Fruit fly (Drosophila melanogaster): ENCODE data around the gene MRG15.

The MRG15 gene

DNA sequence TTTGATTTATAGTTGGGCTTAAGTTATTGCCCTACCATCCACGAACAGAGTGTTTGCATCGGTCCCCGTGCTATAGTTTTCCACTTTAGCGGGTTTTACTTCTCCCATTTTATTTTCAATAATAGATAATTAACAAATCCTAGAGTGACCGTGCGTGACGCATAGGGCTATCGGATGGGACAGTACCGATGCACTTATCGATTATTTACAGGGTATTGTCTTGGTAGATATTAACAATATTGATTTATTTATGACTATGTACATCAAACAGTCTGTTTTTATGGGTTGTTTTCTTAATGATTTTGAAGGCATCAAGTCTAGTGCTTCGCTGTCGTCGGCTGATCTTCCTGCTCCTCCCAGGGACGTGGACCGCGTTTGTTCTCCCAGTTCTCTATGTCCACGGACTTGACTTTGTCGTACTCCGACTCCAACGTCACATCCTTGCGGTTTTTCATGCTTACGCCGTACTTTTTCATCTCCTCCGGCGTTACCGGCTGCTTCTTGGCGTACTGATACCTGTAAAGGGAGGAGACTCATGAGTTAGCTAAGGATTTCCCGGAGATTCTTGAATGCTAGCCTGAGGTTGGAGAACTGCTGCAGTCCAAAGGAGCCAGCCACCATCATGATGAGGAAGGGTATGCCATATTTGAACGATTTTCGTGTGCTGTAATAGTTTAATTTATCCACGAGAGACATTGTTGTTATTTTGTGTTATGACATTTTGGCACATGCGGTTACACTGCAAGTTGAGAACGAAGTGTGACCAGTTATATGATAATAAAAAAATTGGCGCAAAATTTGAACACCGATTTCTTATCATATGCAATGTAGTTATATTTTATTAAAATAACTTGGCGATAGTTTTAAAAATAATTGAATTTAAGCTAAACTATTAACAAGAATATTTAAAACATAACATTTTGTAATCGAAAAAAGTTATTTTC, at the start of gene MRG15, which contains the start of gene Tm1:
MRG15 (minus strand) TSS at position 184 of the 944 bp plus-strand sequence.
Tm1 (plus strand) TSS at position 295 of the 944 bp plus-strand sequence.
- TF ChIP-seq bab1 (GFP tag; optimal IDR thresholded peaks at IDR 0.05) = no peak
- TF ChIP-seq CG11617 (GFP tag; optimal IDR thresholded peaks at IDR 0.05) = peak; percentile 7
- no peak for TF ChIP-seq CG33017 (tag; optimal IDR thresholded peaks at IDR 0.05)
- no peak for TF ChIP-seq toe (GFP tag; optimal IDR thresholded peaks at IDR 0.05)
- peak; percentile 15 for TF ChIP-seq CG14711 (tag; optimal IDR thresholded peaks at IDR 0.05)
- peak; percentile 69 for TF ChIP-seq Mnt (GFP tag; optimal IDR thresholded peaks at IDR 0.05)
- TF ChIP-seq tj (GFP tag; optimal IDR thresholded peaks at IDR 0.05) = peak; percentile 22

DNA sequence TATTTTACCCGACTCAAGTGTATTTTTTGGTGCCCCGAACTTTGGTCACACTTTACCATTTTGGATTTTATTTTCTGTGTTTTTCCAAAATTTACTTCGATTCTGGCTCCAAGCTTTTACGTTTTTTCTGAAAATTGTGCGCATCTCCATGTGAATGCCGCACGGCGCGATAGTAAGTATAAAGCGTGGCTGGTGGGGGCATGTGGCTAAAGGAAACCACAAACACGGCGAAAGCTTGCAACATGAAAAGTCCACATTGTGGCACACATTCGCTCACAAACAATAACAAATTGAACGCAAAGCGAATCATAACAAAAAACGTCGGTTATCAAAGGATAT, 42.8 kb upstream of the MRG15 start, which contains the start of gene ear:
ear (plus strand) TSS at position 10 of the 339 bp plus-strand sequence.
- no peak for TF ChIP-seq cic (GFP tag; optimal IDR thresholded peaks at IDR 0.05)
- no peak for TF ChIP-seq CG1620 (GFP tag; optimal IDR thresholded peaks at IDR 0.05)
- TF ChIP-seq ovo (GFP tag; optimal IDR thresholded peaks at IDR 0.05) = no peak
- TF ChIP-seq tj (GFP tag; optimal IDR thresholded peaks at IDR 0.05) = no peak
- no peak for TF ChIP-seq Clk (GFP tag; optimal IDR thresholded peaks at IDR 0.05)
- TF ChIP-seq Hr96 (GFP tag; optimal IDR thresholded peaks at IDR 0.05) = no peak
- no peak for TF ChIP-seq CG7101 (tag; optimal IDR thresholded peaks at IDR 0.05)

- TF ChIP-seq bab1 (GFP tag; optimal IDR thresholded peaks at IDR 0.05) (peak; percentile 42), Clk (GFP tag; optimal IDR thresholded peaks at IDR 0.05) (no peak), CG7045 (GFP tag; optimal IDR thresholded peaks at IDR 0.05) (peak; percentile 53), ovo (GFP tag; optimal IDR thresholded peaks at IDR 0.05) (peak; percentile 7), toe (GFP tag; optimal IDR thresholded peaks at IDR 0.05) (peak; percentile 48), CG14711 (tag; optimal IDR thresholded peaks at IDR 0.05) (peak; percentile 34), cic (GFP tag; optimal IDR thresholded peaks at IDR 0.05) (no peak), CG5204 (GFP tag; optimal IDR thresholded peaks at IDR 0.05) (peak; percentile 73), tj (GFP tag; optimal IDR thresholded peaks at IDR 0.05) (peak; percentile 42), CG7101 (tag; optimal IDR thresholded peaks at IDR 0.05) (peak; percentile 76), CG11617 (GFP tag; optimal IDR thresholded peaks at IDR 0.05) (peak; percentile 73), kay (GFP tag; ENCODE audit: borderline replicate concordance) (no peak), Crg-1 (GFP tag; optimal IDR thresholded peaks at IDR 0.05) (no peak), cnc (optimal IDR thresholded peaks at IDR 0.05) (peak in 1 of 2 experiments; percentile 38), CG12768 (GFP tag; optimal IDR thresholded peaks at IDR 0.05) (peak; percentile 37), CG33017 (tag; optimal IDR thresholded peaks at IDR 0.05) (peak; percentile 62), pad (GFP tag; optimal IDR thresholded peaks at IDR 0.05) (peak; percentile 43), Hr96 (GFP tag; optimal IDR thresholded peaks at IDR 0.05) (no peak), Mnt (GFP tag; optimal IDR thresholded peaks at IDR 0.05) (peak; percentile 27), CG1620 (GFP tag; optimal IDR thresholded peaks at IDR 0.05) (peak; percentile 32)
These were observed 42.2 kb upstream of the MRG15 start, which contains the start of the genes CG6276 and CG44040 for dm6 chr3R:15319912-15320746. Gene CG6276, minus strand, starts transcription at chr3R:15320069. Gene CG44040, plus strand, starts transcription at chr3R:15320378.

- TF ChIP-seq Clk (GFP tag; optimal IDR thresholded peaks at IDR 0.05) (no peak), CG12768 (GFP tag; optimal IDR thresholded peaks at IDR 0.05) (no peak), bab1 (GFP tag; optimal IDR thresholded peaks at IDR 0.05) (no peak), CG11617 (GFP tag; optimal IDR thresholded peaks at IDR 0.05) (no peak), ovo (GFP tag; optimal IDR thresholded peaks at IDR 0.05) (no peak), kay (GFP tag; ENCODE audit: borderline replicate concordance) (no peak), Crg-1 (GFP tag; optimal IDR thresholded peaks at IDR 0.05) (no peak), pad (GFP tag; optimal IDR thresholded peaks at IDR 0.05) (no peak), Mnt (GFP tag; optimal IDR thresholded peaks at IDR 0.05) (no peak), CG33017 (tag; optimal IDR thresholded peaks at IDR 0.05) (no peak), CG1620 (GFP tag; optimal IDR thresholded peaks at IDR 0.05) (no peak), CG7101 (tag; optimal IDR thresholded peaks at IDR 0.05) (no peak)
These were observed 38.4 kb upstream of the MRG15 start, which contains the start of gene CG14866 for dm6 chr3R:15316326-15316725. Gene CG14866, plus strand, starts transcription at chr3R:15316471.

dm6 chr3R:15313836-15314235, 35.9 kb upstream of the MRG15 start:
- TF ChIP-seq CG5204 (GFP tag; optimal IDR thresholded peaks at IDR 0.05) (no peak), CG14711 (tag; optimal IDR thresholded peaks at IDR 0.05) (no peak), Mnt (GFP tag; optimal IDR thresholded peaks at IDR 0.05) (no peak), CG1620 (GFP tag; optimal IDR thresholded peaks at IDR 0.05) (no peak)

DNA sequence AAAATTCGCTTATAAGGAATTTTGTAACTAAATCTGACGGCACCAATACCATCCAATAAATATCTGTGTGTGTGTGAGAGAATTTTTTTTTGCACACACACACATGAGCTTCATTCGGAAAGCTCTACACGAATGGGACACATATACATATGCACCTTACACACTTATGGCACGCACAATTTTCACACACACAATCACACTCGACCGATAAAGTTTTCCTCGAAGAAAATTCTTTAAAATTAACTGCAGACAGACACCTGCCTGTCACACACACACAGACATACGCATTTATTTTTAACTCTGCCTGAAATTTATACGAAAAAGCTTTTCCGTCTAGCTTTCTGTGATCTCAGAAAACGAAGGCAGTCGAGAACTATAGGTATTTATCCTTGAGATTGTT, 32.8 kb upstream of the MRG15 start:
- no peak for TF ChIP-seq tj (GFP tag; optimal IDR thresholded peaks at IDR 0.05)
- no peak for TF ChIP-seq CG5204 (GFP tag; optimal IDR thresholded peaks at IDR 0.05)
- TF ChIP-seq kay (GFP tag; ENCODE audit: borderline replicate concordance) = no peak
- TF ChIP-seq toe (GFP tag; optimal IDR thresholded peaks at IDR 0.05) = no peak
- no peak for TF ChIP-seq cic (GFP tag; optimal IDR thresholded peaks at IDR 0.05)
- no peak for TF ChIP-seq CG33017 (tag; optimal IDR thresholded peaks at IDR 0.05)
- no peak for TF ChIP-seq bab1 (GFP tag; optimal IDR thresholded peaks at IDR 0.05)
- TF ChIP-seq CG12768 (GFP tag; optimal IDR thresholded peaks at IDR 0.05) = no peak
- no peak for TF ChIP-seq Clk (GFP tag; optimal IDR thresholded peaks at IDR 0.05)
- no peak for TF ChIP-seq Crg-1 (GFP tag; optimal IDR thresholded peaks at IDR 0.05)
- no peak for TF ChIP-seq cnc (optimal IDR thresholded peaks at IDR 0.05)
- TF ChIP-seq CG7101 (tag; optimal IDR thresholded peaks at IDR 0.05) = no peak
- no peak for TF ChIP-seq Hr96 (GFP tag; optimal IDR thresholded peaks at IDR 0.05)
- TF ChIP-seq pad (GFP tag; optimal IDR thresholded peaks at IDR 0.05) = no peak
- TF ChIP-seq CG1620 (GFP tag; optimal IDR thresholded peaks at IDR 0.05) = no peak
- no peak for TF ChIP-seq ovo (GFP tag; optimal IDR thresholded peaks at IDR 0.05)
- TF ChIP-seq CG11617 (GFP tag; optimal IDR thresholded peaks at IDR 0.05) = no peak
- TF ChIP-seq CG14711 (tag; optimal IDR thresholded peaks at IDR 0.05) = no peak
- TF ChIP-seq Mnt (GFP tag; optimal IDR thresholded peaks at IDR 0.05) = no peak
- no peak for TF ChIP-seq CG7045 (GFP tag; optimal IDR thresholded peaks at IDR 0.05)

All from whole organism, adult.